Worm (Caenorhabditis elegans): Measurements from ENCODE around the gene clec-213.

ce11 chrV:7555875-7556274 is 49.1 kb upstream of the clec-213 start:
- no peak for TF ChIP-seq flt-1 (GFP tag; IDR thresholded peaks at IDR 0.05)
- TF ChIP-seq klf-2 (GFP tag; conservative IDR thresholded peaks at IDR 0.05) = no peak

Data from whole organism, midembryonic.